Fruit fly (Drosophila melanogaster) whole organism, embryonic: ENCODE measurements around the gene Tusp.

Experiments
- Awh ChIP-seq: fragments of 200-800 bp; sonication (Bioruptor generic); IDR thresholded peaks from 2 replicates; pipeline ENCODE4, ENCODE4 v1.3.6; 2022; ENCODE audit warnings: missing biosample characterization, missing genetic modification characterization
- CG10209 ChIP-seq: fragments of 200-800 bp; sonication (Bioruptor generic); optimal IDR thresholded peaks from 3 replicates; lab custom pipeline; 2017; ENCODE audit warnings: missing biosample characterization, mild to moderate bottlenecking, missing genetic modification characterization, missing genetic modification reagents
- CG12236 ChIP-seq: fragments of 200-800 bp; sonication (Bioruptor generic); optimal IDR thresholded peaks from 2 replicates; lab custom pipeline; 2016; ENCODE audit warnings: missing biosample characterization, missing genetic modification characterization
- CG13894 ChIP-seq: fragments of 200-800 bp; sonication (Bioruptor generic); optimal IDR thresholded peaks from 3 replicates; lab custom pipeline; 2018; ENCODE audit warnings: missing biosample characterization, mild to moderate bottlenecking, missing genetic modification characterization, moderate library complexity
- CG1603 ChIP-seq: fragments of 200-800 bp; sonication (Bioruptor generic); optimal IDR thresholded peaks from 2 replicates; lab custom pipeline; 2019; ENCODE audit warnings: missing biosample characterization, mild to moderate bottlenecking, missing genetic modification characterization, moderate library complexity
- CG16779 ChIP-seq: fragments of 200-800 bp; sonication (Bioruptor generic); IDR thresholded peaks from 2 replicates; pipeline ENCODE4 v1.3.6; 2022; ENCODE audit warnings: missing biosample characterization, missing genetic modification characterization
- CG31365 ChIP-seq: fragments of 200-800 bp; sonication (Bioruptor generic); optimal IDR thresholded peaks from 2 replicates; lab custom pipeline; 2018; ENCODE audit warnings: missing biosample characterization, mild to moderate bottlenecking, missing genetic modification characterization
- CG34224 ChIP-seq: fragments of 200-800 bp; sonication (Bioruptor generic); IDR thresholded peaks from 3 replicates; pipeline ENCODE4 v1.3.6; 2022; ENCODE audit warnings: missing biosample characterization, missing genetic modification characterization; ENCODE audit not compliant: partially characterized antibody
- CG42726 ChIP-seq: fragments of 200-800 bp; sonication (Bioruptor generic); IDR thresholded peaks from 2 replicates; pipeline ENCODE4 v1.3.6; 2022; ENCODE audit warnings: missing biosample characterization, missing genetic modification characterization; ENCODE audit not compliant: partially characterized antibody
- CG6272 ChIP-seq: fragments of 200-800 bp; sonication (Bioruptor generic); IDR thresholded peaks from 2 replicates; pipeline ENCODE4 v1.3.6; 2022; ENCODE audit warnings: missing biosample characterization, missing genetic modification characterization
- CG6791 ChIP-seq: fragments of 200-800 bp; sonication (Bioruptor generic); IDR thresholded peaks from 3 replicates; pipeline ENCODE4 v1.3.6; 2022; ENCODE audit warnings: missing biosample characterization, missing genetic modification characterization; ENCODE audit not compliant: partially characterized antibody
- CG7271 ChIP-seq: fragments of 200-800 bp; sonication (Bioruptor generic); optimal IDR thresholded peaks from 2 replicates; lab custom pipeline; 2018; ENCODE audit warnings: missing biosample characterization, mild to moderate bottlenecking, missing genetic modification characterization, moderate library complexity
- CG7839 ChIP-seq: fragments of 200-800 bp; sonication (Bioruptor generic); optimal IDR thresholded peaks from 3 replicates; lab custom pipeline; 2018; ENCODE audit warnings: missing biosample characterization, mild to moderate bottlenecking, missing genetic modification characterization, moderate library complexity
- CG7928 ChIP-seq: fragments of 200-800 bp; sonication (Bioruptor generic); optimal IDR thresholded peaks from 2 replicates; lab custom pipeline; 2017; ENCODE audit warnings: missing biosample characterization, mild to moderate bottlenecking, missing genetic modification characterization
- Dip3 ChIP-seq: fragments of 200-800 bp; sonication (Bioruptor generic); optimal IDR thresholded peaks from 3 replicates; lab custom pipeline; 2016; ENCODE audit warnings: missing biosample characterization, missing genetic modification characterization
- Gug ChIP-seq: fragments of 200-800 bp; sonication (Bioruptor generic); IDR thresholded peaks from 4 replicates; pipeline ENCODE4 v1.3.6; 2022; ENCODE audit warnings: missing biosample characterization, missing genetic modification characterization
- Jarid2 ChIP-seq: fragments of 200-800 bp; sonication (Bioruptor generic); optimal IDR thresholded peaks from 3 replicates; lab custom pipeline; 2017; ENCODE audit warnings: mild to moderate bottlenecking, missing biosample characterization, missing genetic modification reagents, missing genetic modification characterization
- MESR4 ChIP-seq: fragments of 200-800 bp; sonication (Bioruptor generic); optimal IDR thresholded peaks from 2 replicates; lab custom pipeline; 2018; ENCODE audit warnings: missing biosample characterization, mild to moderate bottlenecking, missing genetic modification characterization, moderate library complexity
- Max ChIP-seq: fragments of 200-800 bp; sonication (Bioruptor generic); optimal IDR thresholded peaks from 2 replicates; lab custom pipeline; 2016; ENCODE audit warnings: missing biosample characterization, mild to moderate bottlenecking, missing genetic modification characterization
- Med ChIP-seq: fragments of 200-800 bp; sonication (Bioruptor generic); peaks from one replicate; lab custom pipeline; 2016; ENCODE audit warnings: missing biosample characterization, missing genetic modification characterization, mild to moderate bottlenecking, inconsistent platforms, moderate library complexity
- Xbp1 ChIP-seq: fragments of 200-800 bp; sonication (Bioruptor generic); optimal IDR thresholded peaks from 3 replicates; lab custom pipeline; 2016; ENCODE audit warnings: missing biosample characterization, mild to moderate bottlenecking, missing genetic modification characterization
- abd-A ChIP-seq: fragments of 200-800 bp; sonication (Bioruptor generic); optimal IDR thresholded peaks from 3 replicates; lab custom pipeline; 2019; ENCODE audit warnings: missing biosample characterization, mild to moderate bottlenecking, missing genetic modification characterization, moderate library complexity
- amos ChIP-seq: fragments of 200-800 bp; sonication (Bioruptor generic); IDR thresholded peaks from 2 replicates; pipeline ENCODE4 v1.3.6; 2022; ENCODE audit warnings: missing biosample characterization, missing genetic modification characterization; ENCODE audit not compliant: partially characterized antibody
- ato ChIP-seq: fragments of 200-800 bp; sonication (Bioruptor generic); IDR thresholded peaks from 2 replicates; pipeline ENCODE4 v1.3.6; 2022; ENCODE audit warnings: missing biosample characterization, missing genetic modification characterization; ENCODE audit not compliant: partially characterized antibody
- crol ChIP-seq: fragments of 200-800 bp; sonication (Bioruptor generic); IDR thresholded peaks from 2 replicates; pipeline ENCODE4 v1.3.6; 2022; ENCODE audit warnings: missing biosample characterization, missing genetic modification characterization
- dm ChIP-seq: fragments of 200-800 bp; sonication (Bioruptor generic); optimal IDR thresholded peaks from 3 replicates; lab custom pipeline; 2016; ENCODE audit warnings: missing biosample characterization, missing genetic modification characterization
- gem ChIP-seq: fragments of 200-800 bp; sonication (Bioruptor generic); optimal IDR thresholded peaks from 2 replicates; lab custom pipeline; 2019; ENCODE audit warnings: missing biosample characterization, mild to moderate bottlenecking, missing genetic modification characterization, moderate library complexity
- grau ChIP-seq: fragments of 200-800 bp; optimal IDR thresholded peaks from 3 replicates; lab custom pipeline; 2019; ENCODE audit warnings: missing biosample characterization, mild to moderate bottlenecking, missing genetic modification characterization, moderate library complexity
- gro ChIP-seq: fragments of 200-800 bp; sonication (Bioruptor generic); optimal IDR thresholded peaks from 2 replicates; lab custom pipeline; 2016; ENCODE audit warnings: missing biosample characterization, missing genetic modification characterization
- lab ChIP-seq: fragments of 200-800 bp; sonication (Bioruptor generic); optimal IDR thresholded peaks from 3 replicates; lab custom pipeline; 2017; ENCODE audit warnings: missing biosample characterization, missing genetic modification characterization, mild to moderate bottlenecking, moderate library complexity, missing genetic modification reagents
- otp ChIP-seq: fragments of 200-800 bp; sonication (Bioruptor generic); IDR thresholded peaks from 3 replicates; pipeline ENCODE4, ENCODE4 v1.3.6; 2022; ENCODE audit warnings: missing biosample characterization, missing genetic modification characterization
- pfk ChIP-seq: fragments of 200-800 bp; sonication (Bioruptor generic); optimal IDR thresholded peaks from 2 replicates; lab custom pipeline; 2018; ENCODE audit warnings: missing biosample characterization, mild to moderate bottlenecking, missing genetic modification characterization, moderate library complexity
- row ChIP-seq: fragments of 200-800 bp; sonication (Bioruptor generic); IDR thresholded peaks from 3 replicates; pipeline ENCODE4 v1.3.6; 2022; ENCODE audit warnings: missing biosample characterization, missing genetic modification characterization
- run ChIP-seq: fragments of 200-800 bp; sonication (Bioruptor generic); optimal IDR thresholded peaks from 3 replicates; lab custom pipeline; 2018; ENCODE audit warnings: missing biosample characterization, mild to moderate bottlenecking, missing genetic modification characterization
- sens ChIP-seq: fragments of 200-800 bp; sonication (Bioruptor generic); peaks from one replicate; lab custom pipeline; 2016; ENCODE audit warnings: missing biosample characterization, missing genetic modification characterization
- so ChIP-seq: fragments of 200-800 bp; sonication (Bioruptor generic); IDR thresholded peaks from 3 replicates; pipeline ENCODE4 v1.3.6; 2022; ENCODE audit warnings: missing biosample characterization, missing genetic modification characterization
- sr ChIP-seq: fragments of 200-800 bp; sonication (Bioruptor generic); IDR thresholded peaks from 3 replicates; pipeline ENCODE4 v1.3.6; 2022; ENCODE audit warnings: missing biosample characterization, missing genetic modification characterization
- tll ChIP-seq, 2 experiments: fragments of 200-800 bp in 1 of 2; fragments of >200 bp in 1 of 2; sonication (Bioruptor generic) in 1 of 2; optimal IDR thresholded peaks; 2 replicates each; lab custom pipeline; 2017 to 2019; ENCODE audit warnings: missing biosample characterization in 2 of 2, missing genetic modification characterization in 2 of 2, mild to moderate bottlenecking in 1 of 2, moderate library complexity in 1 of 2
- wek ChIP-seq: fragments of 200-800 bp; sonication (Bioruptor generic); optimal IDR thresholded peaks from 3 replicates; lab custom pipeline; 2018; ENCODE audit warnings: missing biosample characterization, mild to moderate bottlenecking, missing genetic modification characterization, moderate library complexity

Tusp gene

dm6 chr3R:27608000-27608399, 321 bp downstream of the Tusp start (continued):
- TF ChIP-seq Jarid2 (GFP tag; lab: Kevin White, UChicago), result peak; percentile 70
- peak; percentile 52; the same call in 1 of the 2 replicates for TF ChIP-seq CG42726
- TF ChIP-seq so (GFP tag; lab: Robert Waterston, UW), result peak; percentile 21; the same call in 1 of the 3 replicates
- TF ChIP-seq Dip3 (GFP tag; lab: Kevin White, UChicago), result no peak
- TF ChIP-seq CG31365 (tag; lab: Kevin White, UChicago), result peak; percentile 70
- 0 out of 4 replicates have a peak, but pooled peaks have one; percentile 7 for TF ChIP-seq Gug (GFP tag; lab: Robert Waterston, UW)
- peak; percentile 7 for TF ChIP-seq CG1603 (tag; lab: Kevin White, UChicago)
- TF ChIP-seq otp (GFP tag; lab: Robert Waterston, UW), result 0 out of 3 replicates have a peak, but pooled peaks have one; percentile 15
- no peak for TF ChIP-seq CG7928
- TF ChIP-seq CG13894 (tag; lab: Kevin White, UChicago), result no peak
- TF ChIP-seq sr (GFP tag; lab: Robert Waterston, UW), result 0 out of 3 replicates have a peak, but pooled peaks have one; percentile 17
- TF ChIP-seq CG7271, result no peak
- TF ChIP-seq crol (GFP tag; lab: Robert Waterston, UW), result peak; percentile 91
- TF ChIP-seq ato (GFP tag; lab: Robert Waterston, UW), result peak; percentile 36; the same call in 1 of the 2 replicates
- 0 out of 3 replicates have a peak, but pooled peaks have one; percentile 7 for TF ChIP-seq CG34224 (GFP tag; lab: Robert Waterston, UW)
- TF ChIP-seq tll (GFP tag; optimal IDR thresholded peaks at IDR 0.05; lab: Kevin White, UChicago), result no peak
- TF ChIP-seq CG12236 (GFP tag; lab: Kevin White, UChicago), result no peak
- TF ChIP-seq amos (GFP tag; lab: Robert Waterston, UW), result peak; percentile 40; the same call in 1 of the 2 replicates
- TF ChIP-seq Xbp1 (GFP tag; lab: Kevin White, UChicago), result no peak
- TF ChIP-seq CG16779 (GFP tag; lab: Robert Waterston, UW), result peak; percentile 70
- TF ChIP-seq dm (GFP tag; lab: Kevin White, UChicago), result peak; percentile 7
- TF ChIP-seq CG10209 (GFP tag; lab: Kevin White, UChicago), result no peak
- TF ChIP-seq CG6272 (GFP tag; lab: Robert Waterston, UW), result peak; percentile 22; the same call in 1 of the 2 replicates
- no peak for TF ChIP-seq Awh (GFP tag; lab: Robert Waterston, UW)
- TF ChIP-seq Med, result peak; percentile 87
- TF ChIP-seq abd-A, result peak; percentile 49
- peak; percentile 17 for TF ChIP-seq MESR4 (GFP tag; lab: Kevin White, UChicago)
- TF ChIP-seq run (tag; lab: Kevin White, UChicago), result no peak
- TF ChIP-seq wek (GFP tag; lab: Kevin White, UChicago), result no peak
- TF ChIP-seq CG6791 (GFP tag; lab: Robert Waterston, UW), result peak; percentile 35; the same call in 1 of the 3 replicates
- no peak for TF ChIP-seq gro (GFP tag; lab: Kevin White, UChicago)

- TF ChIP-seq grau (tag; lab: Kevin White, UChicago) (peak; percentile 68), sens (GFP tag; lab: Kevin White, UChicago) (peak; percentile 50), gem (tag; lab: Kevin White, UChicago) (peak; percentile 22), pfk (GFP tag; lab: Kevin White, UChicago) (no peak), lab (GFP tag; lab: Kevin White, UChicago) (peak; percentile 3), Max (GFP tag; lab: Kevin White, UChicago) (no peak), CG7839 (tag; lab: Kevin White, UChicago) (peak; percentile 16), row (GFP tag; lab: Robert Waterston, UW) (peak; percentile 39)
Observed at dm6 chr3R:27608536-27608935, 857 bp downstream of the Tusp start.
